Worm (Caenorhabditis elegans) whole organism, L4/young adult: ENCODE measurements around the gene Y62F5A.10.

Source experiments
- W03F9.2 ChIP-seq: fragments of 150-350 bp; optimal IDR thresholded peaks from 2 replicates; lab custom pipeline; 2014; ENCODE audit warnings: missing biosample characterization, missing genetic modification characterization
- dao-5 ChIP-seq: sonication (generic microtip); optimal IDR thresholded peaks from 2 replicates; lab custom pipeline; 2016; ENCODE audit warnings: missing genotype, missing genetic modification characterization, moderate library complexity, missing compliant biosample characterization
- him-1 ChIP-seq: sonication (generic microtip); optimal IDR thresholded peaks from 2 replicates; lab custom pipeline; 2016; ENCODE audit warnings: missing genotype, missing genetic modification reagents, missing genetic modification characterization, missing compliant biosample characterization

DNA sequence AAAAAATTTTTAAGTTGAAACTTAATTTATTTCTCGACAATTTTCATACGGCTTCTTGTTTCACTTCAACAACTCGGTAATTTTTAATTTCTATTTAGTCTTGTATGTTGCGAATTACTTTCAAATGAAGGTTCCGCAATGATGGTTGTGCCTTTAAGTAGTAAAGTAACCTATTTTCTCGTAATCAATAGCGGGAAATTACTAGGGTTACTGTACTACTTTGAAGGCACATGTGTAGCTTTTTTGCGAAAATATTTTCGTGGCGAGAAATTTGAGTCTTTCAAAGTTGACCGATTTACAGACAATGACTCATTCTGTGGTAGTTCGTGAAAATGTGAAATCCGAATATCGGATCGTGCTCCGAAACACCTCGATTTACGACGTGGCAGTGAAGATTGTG is 3.2 kb upstream of the Y62F5A.10 start, which contains the start of gene B0334.10:
- TF ChIP-seq dao-5 (tag; lab: Kevin White, UChicago) (no peak), him-1 (tag; lab: Kevin White, UChicago) (no peak), W03F9.2 (tag; lab: Kevin White, UChicago) (no peak)
